Worm (Caenorhabditis elegans) whole organism, L1 larva: ENCODE data around the gene clec-125.

Experiments
- C16A3.4 ChIP-seq: fragments of 150-350 bp; optimal IDR thresholded peaks from 2 replicates; lab custom pipeline; 2014; ENCODE audit warnings: missing biosample characterization, missing genetic modification characterization
- C34B4.2 ChIP-seq: sonication (generic microtip); optimal IDR thresholded peaks from 2 replicates; lab custom pipeline; 2017; ENCODE audit warnings: mild to moderate bottlenecking, missing genetic modification characterization, missing compliant biosample characterization
- blmp-1 ChIP-seq: fragments of 150-350 bp; optimal IDR thresholded peaks from 2 replicates; lab custom pipeline; 2014; ENCODE audit warnings: missing biosample characterization, missing genetic modification characterization
- ceh-8 ChIP-seq: fragments of 200-800 bp; sonication (Bioruptor generic); optimal IDR thresholded peaks from 2 replicates; lab custom pipeline; 2018; ENCODE audit warnings: mild to moderate bottlenecking, missing genetic modification characterization, moderate library complexity, missing compliant biosample characterization
- ceh-82 ChIP-seq, 3 experiments: fragments of 150-350 bp in 1 of 3; sonication (generic microtip) in 2 of 3; optimal IDR thresholded peaks; 2 replicates each; lab custom pipeline; 2014 to 2017; ENCODE audit warnings: missing biosample characterization in 3 of 3, missing genetic modification characterization in 3 of 3
- ces-1 ChIP-seq: fragments of 150-350 bp; optimal IDR thresholded peaks from 2 replicates; lab custom pipeline; 2014; ENCODE audit warnings: missing biosample characterization, missing genetic modification reagents, missing genetic modification characterization
- dsc-1 ChIP-seq: sonication (generic microtip); optimal IDR thresholded peaks from 2 replicates; lab custom pipeline; 2016; ENCODE audit warnings: mild to moderate bottlenecking, missing genetic modification characterization, missing compliant biosample characterization
- efl-1 ChIP-seq, 4 experiments: fragments of 150-350 bp; optimal IDR thresholded peaks in 3 of 4; peaks in 1 of 4; 1 replicate in 1 of 4; 2 replicates in 3 of 4; lab custom pipeline; 2014; ENCODE audit warnings: missing biosample characterization in 2 of 4, missing genetic modification characterization in 2 of 4, missing genetic modification reagents in 2 of 4
- efl-3 ChIP-seq: fragments of 200-800 bp; sonication (Bioruptor generic); optimal IDR thresholded peaks from 2 replicates; lab custom pipeline; 2018; ENCODE audit warnings: mild to moderate bottlenecking, missing genetic modification characterization, missing compliant biosample characterization
- egl-13 ChIP-seq: sonication (generic microtip); optimal IDR thresholded peaks from 2 replicates; lab custom pipeline; 2016; ENCODE audit warnings: missing genotype, missing genetic modification reagents, missing genetic modification characterization, missing compliant biosample characterization
- ets-5 ChIP-seq: fragments of 200-800 bp; sonication (Bioruptor generic); IDR thresholded peaks from 2 replicates; pipeline ENCODE4 v1.3.6; 2022; ENCODE audit warnings: missing genetic modification characterization, missing compliant biosample characterization
- fkh-8 ChIP-seq: sonication (generic microtip); optimal IDR thresholded peaks from 2 replicates; lab custom pipeline; 2016; ENCODE audit warnings: mild to moderate bottlenecking, missing genetic modification characterization, missing compliant biosample characterization
- fos-1 ChIP-seq: fragments of 150-350 bp; optimal IDR thresholded peaks from 2 replicates; lab custom pipeline; 2014; ENCODE audit warnings: missing biosample characterization, missing genetic modification characterization
- hlh-4 ChIP-seq: sonication (generic microtip); optimal IDR thresholded peaks from 2 replicates; lab custom pipeline; 2016; ENCODE audit warnings: mild to moderate bottlenecking, missing genetic modification characterization, missing compliant biosample characterization
- irx-1 ChIP-seq: sonication (generic microtip); optimal IDR thresholded peaks from 2 replicates; lab custom pipeline; 2016; ENCODE audit warnings: missing genetic modification characterization, missing compliant biosample characterization
- jun-1 ChIP-seq: fragments of 150-350 bp; optimal IDR thresholded peaks from 2 replicates; lab custom pipeline; 2014; ENCODE audit warnings: missing biosample characterization, missing genetic modification reagents, missing genetic modification characterization
- lin-13 ChIP-seq: fragments of 150-350 bp; optimal IDR thresholded peaks from 2 replicates; lab custom pipeline; 2014; ENCODE audit warnings: missing biosample characterization, missing genetic modification reagents, missing genetic modification characterization
- lin-14 ChIP-seq: fragments of 200-800 bp; sonication (Bioruptor generic); optimal IDR thresholded peaks from 2 replicates; lab custom pipeline; 2018; ENCODE audit warnings: mild to moderate bottlenecking, missing genetic modification characterization, moderate library complexity, missing compliant biosample characterization
- lin-15B ChIP-seq: fragments of 150-350 bp; sonication (generic microtip); optimal IDR thresholded peaks from 3 replicates; lab custom pipeline; 2014; ENCODE audit warnings: missing biosample characterization, missing genetic modification characterization
- lin-35 ChIP-seq, 2 experiments: fragments of 150-350 bp; optimal IDR thresholded peaks; 2 replicates each; lab custom pipeline; 2014; ENCODE audit warnings: missing biosample characterization in 2 of 2, missing genetic modification characterization in 2 of 2, missing genetic modification reagents in 2 of 2
- lin-39 ChIP-seq: fragments of 150-350 bp; optimal IDR thresholded peaks from 2 replicates; lab custom pipeline; 2014; ENCODE audit warnings: missing biosample characterization, missing genetic modification reagents, missing genetic modification characterization
- lir-3 ChIP-seq: sonication (generic microtip); optimal IDR thresholded peaks from 2 replicates; lab custom pipeline; 2016; ENCODE audit warnings: mild to moderate bottlenecking, missing genetic modification characterization, moderate library complexity, missing compliant biosample characterization; ENCODE audit not compliant: poor library complexity
- lsy-2 ChIP-seq, 2 experiments: fragments of 150-350 bp; optimal IDR thresholded peaks; 2 replicates each; lab custom pipeline; 2014; ENCODE audit warnings: missing biosample characterization in 2 of 2, missing genetic modification characterization in 2 of 2
- mef-2 ChIP-seq: fragments of 150-350 bp; optimal IDR thresholded peaks from 2 replicates; lab custom pipeline; 2014; ENCODE audit warnings: missing biosample characterization, missing genetic modification characterization
- mep-1 ChIP-seq: fragments of 150-350 bp; optimal IDR thresholded peaks from 2 replicates; lab custom pipeline; 2014; ENCODE audit warnings: missing biosample characterization, missing genetic modification characterization
- nhr-11 ChIP-seq: fragments of 150-350 bp; optimal IDR thresholded peaks from 2 replicates; lab custom pipeline; 2014; ENCODE audit warnings: missing biosample characterization, missing genetic modification characterization
- nhr-12 ChIP-seq: sonication (generic microtip); optimal IDR thresholded peaks from 2 replicates; lab custom pipeline; 2017; ENCODE audit warnings: missing biosample characterization, missing genetic modification characterization
- nhr-28 ChIP-seq: fragments of 150-350 bp; optimal IDR thresholded peaks from 2 replicates; lab custom pipeline; 2014; ENCODE audit warnings: missing biosample characterization, missing genetic modification characterization
- nhr-71 ChIP-seq: sonication (generic microtip); optimal IDR thresholded peaks from 2 replicates; lab custom pipeline; 2016; ENCODE audit warnings: mild to moderate bottlenecking, missing genetic modification characterization, moderate library complexity, missing compliant biosample characterization
- nhr-76 ChIP-seq: sonication (generic microtip); optimal IDR thresholded peaks from 2 replicates; lab custom pipeline; 2017; ENCODE audit warnings: missing biosample characterization, missing genetic modification characterization
- nhr-77 ChIP-seq: fragments of 150-350 bp; optimal IDR thresholded peaks from 2 replicates; lab custom pipeline; 2014; ENCODE audit warnings: missing biosample characterization, missing genetic modification characterization
- nhr-84 ChIP-seq: sonication (generic microtip); optimal IDR thresholded peaks from 2 replicates; lab custom pipeline; 2017; ENCODE audit warnings: missing biosample characterization, missing genetic modification characterization
- nhr-90 ChIP-seq: sonication (generic microtip); optimal IDR thresholded peaks from 2 replicates; lab custom pipeline; 2016; ENCODE audit warnings: mild to moderate bottlenecking, missing genetic modification characterization, missing compliant biosample characterization; ENCODE audit not compliant: poor library complexity
- pag-3 ChIP-seq: sonication (generic microtip); optimal IDR thresholded peaks from 2 replicates; lab custom pipeline; 2017; ENCODE audit warnings: missing genetic modification characterization, mild to moderate bottlenecking, missing compliant biosample characterization, antibody characterized with exemption, borderline replicate concordance; ENCODE audit not compliant: insufficient read depth
- pax-3 ChIP-seq: fragments of 200-800 bp; sonication (Bioruptor generic); optimal IDR thresholded peaks from 2 replicates; lab custom pipeline; 2018; ENCODE audit warnings: mild to moderate bottlenecking, missing genetic modification characterization, moderate library complexity, missing compliant biosample characterization
- pqm-1 ChIP-seq: sonication (generic microtip); optimal IDR thresholded peaks from 3 replicates; lab custom pipeline; 2017; ENCODE audit warnings: missing biosample characterization, missing genetic modification characterization
- snpc-4 ChIP-seq: fragments of 150-350 bp; optimal IDR thresholded peaks from 2 replicates; lab custom pipeline; 2014; ENCODE audit warnings: missing biosample characterization, missing genetic modification characterization
- sox-4 ChIP-seq: sonication (generic microtip); optimal IDR thresholded peaks from 2 replicates; lab custom pipeline; 2016; ENCODE audit warnings: missing genetic modification characterization, missing compliant biosample characterization
- sptf-1 ChIP-seq: fragments of 150-350 bp; optimal IDR thresholded peaks from 2 replicates; lab custom pipeline; 2014; ENCODE audit warnings: missing biosample characterization, missing genetic modification characterization
- sup-37 ChIP-seq: fragments of 200-800 bp; sonication (Bioruptor generic); optimal IDR thresholded peaks from 2 replicates; lab custom pipeline; 2018; ENCODE audit warnings: mild to moderate bottlenecking, missing genetic modification characterization, missing compliant biosample characterization
- tbx-2 ChIP-seq: sonication (generic microtip); optimal IDR thresholded peaks from 2 replicates; lab custom pipeline; 2016; ENCODE audit warnings: missing genetic modification characterization, missing compliant biosample characterization
- tlp-1 ChIP-seq: fragments of 150-350 bp; optimal IDR thresholded peaks from 2 replicates; lab custom pipeline; 2014; ENCODE audit warnings: missing biosample characterization, missing genetic modification characterization
- unc-30 ChIP-seq: sonication (generic microtip); optimal IDR thresholded peaks from 2 replicates; lab custom pipeline; 2017; ENCODE audit warnings: missing biosample characterization, missing genetic modification characterization
- unc-62 ChIP-seq: fragments of 150-350 bp; optimal IDR thresholded peaks from 2 replicates; lab custom pipeline; 2014; ENCODE audit warnings: missing biosample characterization, missing genetic modification reagents, missing genetic modification characterization
- unc-86 ChIP-seq: sonication (generic microtip); optimal IDR thresholded peaks from 2 replicates; lab custom pipeline; 2016; ENCODE audit warnings: missing genetic modification characterization, missing compliant biosample characterization
- unc-98 ChIP-seq: fragments of 200-800 bp; sonication (Bioruptor generic); IDR thresholded peaks from 2 replicates; pipeline ENCODE4 v1.3.6; 2022; ENCODE audit warnings: missing genetic modification characterization, missing compliant biosample characterization
- zag-1 ChIP-seq: fragments of 150-350 bp; optimal IDR thresholded peaks from 2 replicates; lab custom pipeline; 2014; ENCODE audit warnings: missing biosample characterization, missing genetic modification characterization
- zip-4 ChIP-seq: fragments of 200-800 bp; sonication (Bioruptor generic); optimal IDR thresholded peaks from 2 replicates; lab custom pipeline; 2018; ENCODE audit warnings: mild to moderate bottlenecking, missing genetic modification characterization, moderate library complexity, missing compliant biosample characterization
- ztf-11 ChIP-seq, 2 experiments: sonication (generic microtip); optimal IDR thresholded peaks; 2 replicates each; lab custom pipeline; 2016 to 2017; ENCODE audit warnings: missing genetic modification characterization in 2 of 2, missing biosample characterization in 1 of 2, missing compliant biosample characterization in 1 of 2
- ztf-4 ChIP-seq: fragments of 150-350 bp; optimal IDR thresholded peaks from 2 replicates; lab custom pipeline; 2014; ENCODE audit warnings: missing biosample characterization, missing genetic modification characterization

The clec-125 gene

DNA sequence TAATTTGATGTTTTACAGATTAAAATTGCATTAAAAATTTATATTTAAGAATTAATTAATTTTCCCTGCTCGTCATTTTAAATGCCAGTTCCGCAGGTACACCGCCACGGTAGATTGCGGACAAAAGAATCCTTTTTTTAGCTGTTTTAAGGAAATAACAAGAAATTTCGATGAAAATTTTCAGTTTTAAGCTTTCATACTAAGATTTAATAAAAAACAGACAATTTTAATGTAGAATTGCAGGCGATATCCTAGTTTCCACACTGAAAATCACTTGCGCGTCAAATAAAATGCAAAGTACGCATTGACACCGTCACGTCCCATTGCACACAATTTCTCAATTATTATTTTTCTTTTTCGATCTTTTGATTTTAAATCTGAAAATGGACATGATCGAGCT is 37.6 kb downstream of the clec-125 start, which contains the start of gene dnc-3 (continued):
- TF ChIP-seq mef-2 (no peak), efl-3 (peak; percentile 19), ztf-4 (tag; lab: Kevin White, UChicago) (no peak), ceh-8 (GFP tag; lab: Kevin White, UChicago) (peak; percentile 50), nhr-12 (no peak), lin-15B (tag; lab: Kevin White, UChicago) (peak; percentile 28), lin-39 (tag; lab: Kevin White, UChicago) (peak; percentile 43), blmp-1 (tag; lab: Kevin White, UChicago) (peak; percentile 20), tlp-1 (tag; lab: Kevin White, UChicago) (no peak), unc-30 (tag; lab: Kevin White, UChicago) (no peak), sptf-1 (tag; lab: Kevin White, UChicago) (no peak), nhr-71 (tag; lab: Kevin White, UChicago) (peak; percentile 86), nhr-90 (tag; lab: Kevin White, UChicago) (peak; percentile 73), sox-4 (tag; lab: Kevin White, UChicago) (peak; percentile 67), irx-1 (tag; lab: Kevin White, UChicago) (peak; percentile 81), lin-13 (GFP tag; lab: Kevin White, UChicago) (peak; percentile 29), unc-86 (tag; lab: Kevin White, UChicago) (peak; percentile 56), fos-1 (tag; lab: Kevin White, UChicago) (peak; percentile 29), pag-3 (tag; lab: Kevin White, UChicago) (no peak), efl-1 (optimal IDR thresholded peaks at IDR 0.05; lab: Kevin White, UChicago) (peak; percentile 44 to 70), efl-1 (GFP tag; optimal IDR thresholded peaks at IDR 0.05 in 1 of 2; lab: Kevin White, UChicago) (peak; percentile 52 to 96), pqm-1 (tag; lab: Kevin White, UChicago) (no peak), ets-5 (GFP tag; lab: Robert Waterston, UW) (no peak), zip-4 (peak; percentile 69), mep-1 (tag; lab: Kevin White, UChicago) (peak; percentile 53), lsy-2 (tag; optimal IDR thresholded peaks at IDR 0.05; lab: Kevin White, UChicago) (peak; percentile 75 to 77), nhr-76 (no peak), fkh-8 (peak; percentile 75), pax-3 (peak; percentile 70), nhr-28 (tag; lab: Kevin White, UChicago) (no peak), lin-35 (GFP tag; optimal IDR thresholded peaks at IDR 0.05; lab: Kevin White, UChicago) (peak; percentile 49 to 54), zag-1 (tag; lab: Kevin White, UChicago) (no peak), sup-37 (GFP tag; lab: Kevin White, UChicago) (peak; percentile 52), lin-14 (GFP tag; lab: Kevin White, UChicago) (peak; percentile 80), C16A3.4 (peak; percentile 24), ces-1 (GFP tag; lab: Kevin White, UChicago) (no peak), nhr-77 (tag; lab: Kevin White, UChicago) (peak; percentile 24), C34B4.2 (tag; lab: Kevin White, UChicago) (no peak), unc-62 (GFP tag; lab: Kevin White, UChicago) (no peak), nhr-84 (tag; lab: Kevin White, UChicago) (no peak), lir-3 (no peak), nhr-11 (tag; lab: Kevin White, UChicago) (no peak), hlh-4 (tag; lab: Kevin White, UChicago) (no peak), snpc-4 (tag; lab: Kevin White, UChicago) (peak; percentile 31), jun-1 (tag; lab: Kevin White, UChicago) (peak; percentile 30), dsc-1 (tag; lab: Kevin White, UChicago) (peak; percentile 91), unc-98 (no peak), ztf-11 (tag; optimal IDR thresholded peaks at IDR 0.05; lab: Kevin White, UChicago) (peak in 1 of 2 experiments; percentile 44), egl-13 (tag; lab: Kevin White, UChicago) (peak; percentile 73), ceh-82 (tag; optimal IDR thresholded peaks at IDR 0.05; lab: Kevin White, UChicago) (peak in 1 of 3 experiments; percentile 9), tbx-2 (tag; lab: Kevin White, UChicago) (peak; percentile 82)
